Worm (Caenorhabditis elegans) whole organism, L2 larva: Measurements from ENCODE around the gene elc-1.
"Not testable (repeated sequence)": the region's sequence is repeated elsewhere in the genome, so short reads cannot be mapped to it uniquely, and the experiment has no call there.

Experiments
- ama-1 ChIP-seq: fragments of 150-350 bp; optimal IDR thresholded peaks from 2 replicates; lab custom pipeline; 2018; ENCODE audit warnings: inconsistent platforms
- blmp-1 ChIP-seq: sonication (generic microtip); optimal IDR thresholded peaks from 2 replicates; lab custom pipeline; 2017; ENCODE audit warnings: missing genetic modification characterization, mild to moderate bottlenecking, missing compliant biosample characterization, antibody characterized with exemption, moderate library complexity; ENCODE audit not compliant: insufficient read depth
- lin-13 ChIP-seq: fragments of 150-350 bp; optimal IDR thresholded peaks from 2 replicates; lab custom pipeline; 2014; ENCODE audit warnings: missing biosample characterization, missing genetic modification reagents, missing genetic modification characterization
- lin-39 ChIP-seq: fragments of 150-350 bp; optimal IDR thresholded peaks from 2 replicates; lab custom pipeline; 2014; ENCODE audit warnings: missing biosample characterization, missing genetic modification reagents, missing genetic modification characterization
- nhr-11 ChIP-seq: fragments of 150-350 bp; optimal IDR thresholded peaks from 2 replicates; lab custom pipeline; 2014; ENCODE audit warnings: missing biosample characterization, missing genetic modification characterization
- nhr-12 ChIP-seq: fragments of 150-350 bp; optimal IDR thresholded peaks from 2 replicates; lab custom pipeline; 2014; ENCODE audit warnings: missing biosample characterization, missing genetic modification characterization
- nhr-77 ChIP-seq: fragments of 150-350 bp; optimal IDR thresholded peaks from 2 replicates; lab custom pipeline; 2014; ENCODE audit warnings: missing biosample characterization, missing genetic modification characterization
- skn-1 ChIP-seq: sonication (generic microtip); optimal IDR thresholded peaks from 2 replicates; lab custom pipeline; 2017; ENCODE audit warnings: missing biosample characterization, missing genetic modification characterization
- unc-62 ChIP-seq: fragments of 150-350 bp; optimal IDR thresholded peaks from 2 replicates; lab custom pipeline; 2014; ENCODE audit warnings: missing biosample characterization, missing genetic modification reagents, missing genetic modification characterization
- zag-1 ChIP-seq: fragments of 150-350 bp; optimal IDR thresholded peaks from 2 replicates; lab custom pipeline; 2014; ENCODE audit warnings: missing biosample characterization, missing genetic modification characterization

- not testable (repeated sequence) for TF ChIP-seq skn-1; unc-62 (GFP tag; lab: Kevin White, UChicago); nhr-77 (tag; lab: Kevin White, UChicago); blmp-1 (tag; lab: Kevin White, UChicago); nhr-11 (tag; lab: Kevin White, UChicago); lin-13; lin-39; nhr-12 (tag; lab: Kevin White, UChicago); ama-1; zag-1 (tag; lab: Kevin White, UChicago)
These were observed 39.1 kb downstream of the elc-1 start, which contains the start of gene pals-40 for ce11 chrIII:1377903-1378302.
